Fruit fly (Drosophila melanogaster) whole organism, embryonic: ENCODE measurements around the gene Sclp.

ENCODE experiments used
- Ada2b ChIP-seq: fragments of 200-800 bp; sonication (Bioruptor generic); IDR thresholded peaks from 2 replicates; pipeline ENCODE4 v1.3.6; 2022; ENCODE audit warnings: missing biosample characterization, missing genetic modification characterization
- Atf3 ChIP-seq: fragments of 200-800 bp; sonication (Bioruptor generic); optimal IDR thresholded peaks from 3 replicates; lab custom pipeline; 2016; ENCODE audit warnings: missing biosample characterization, missing genetic modification characterization
- CG10147 ChIP-seq: fragments of 200-800 bp; sonication (Bioruptor generic); optimal IDR thresholded peaks from 2 replicates; lab custom pipeline; 2019; ENCODE audit warnings: missing biosample characterization, mild to moderate bottlenecking, missing genetic modification characterization, moderate library complexity
- CG10274 ChIP-seq: fragments of 200-800 bp; sonication (Bioruptor generic); optimal IDR thresholded peaks from 3 replicates; lab custom pipeline; 2017; ENCODE audit warnings: missing biosample characterization, mild to moderate bottlenecking, missing genetic modification characterization
- CG1233 ChIP-seq: fragments of 200-800 bp; sonication (Bioruptor generic); optimal IDR thresholded peaks from 4 replicates; lab custom pipeline; 2018; ENCODE audit warnings: missing biosample characterization, mild to moderate bottlenecking, missing genetic modification characterization
- CG14050 ChIP-seq: fragments of 200-800 bp; sonication (Bioruptor generic); IDR thresholded peaks from 3 replicates; pipeline ENCODE4 v1.3.6; 2022; ENCODE audit warnings: missing biosample characterization, missing genetic modification characterization
- CG15011 ChIP-seq: fragments of 200-800 bp; sonication (Bioruptor generic); optimal IDR thresholded peaks from 3 replicates; lab custom pipeline; 2018; ENCODE audit warnings: missing biosample characterization, mild to moderate bottlenecking, missing genetic modification characterization
- CG1603 ChIP-seq: fragments of 200-800 bp; sonication (Bioruptor generic); optimal IDR thresholded peaks from 2 replicates; lab custom pipeline; 2019; ENCODE audit warnings: missing biosample characterization, mild to moderate bottlenecking, missing genetic modification characterization, moderate library complexity
- CG17829 ChIP-seq: fragments of 200-800 bp; optimal IDR thresholded peaks from 2 replicates; lab custom pipeline; 2019; ENCODE audit warnings: missing biosample characterization, mild to moderate bottlenecking, missing genetic modification characterization, moderate library complexity
- CG30020 ChIP-seq: fragments of 200-800 bp; optimal IDR thresholded peaks from 2 replicates; lab custom pipeline; 2019; ENCODE audit warnings: missing biosample characterization, mild to moderate bottlenecking, missing genetic modification characterization, moderate library complexity
- CG30431 ChIP-seq: fragments of 200-800 bp; sonication (Bioruptor generic); optimal IDR thresholded peaks from 2 replicates; lab custom pipeline; 2017; ENCODE audit warnings: missing biosample characterization, missing genetic modification characterization
- CG32532 ChIP-seq: fragments of 200-800 bp; sonication (Bioruptor generic); IDR thresholded peaks from 2 replicates; pipeline ENCODE4 v1.3.6; 2022; ENCODE audit warnings: missing biosample characterization, missing genetic modification characterization
- CG3407 ChIP-seq: fragments of 200-800 bp; sonication (Bioruptor generic); optimal IDR thresholded peaks from 2 replicates; lab custom pipeline; 2018; ENCODE audit warnings: missing biosample characterization, mild to moderate bottlenecking, missing genetic modification characterization
- CG34376 ChIP-seq: fragments of 200-800 bp; sonication (Bioruptor generic); optimal IDR thresholded peaks from 2 replicates; lab custom pipeline; 2018; ENCODE audit warnings: missing biosample characterization, mild to moderate bottlenecking, missing genetic modification characterization
- CG3995 ChIP-seq: fragments of 200-800 bp; sonication (Bioruptor generic); optimal IDR thresholded peaks from 3 replicates; lab custom pipeline; 2016; ENCODE audit warnings: missing biosample characterization, missing genetic modification characterization
- CG4424 ChIP-seq: fragments of 200-800 bp; sonication (Bioruptor generic); optimal IDR thresholded peaks from 3 replicates; lab custom pipeline; 2016; ENCODE audit warnings: missing biosample characterization, missing genetic modification characterization
- CG6689 ChIP-seq: fragments of 200-800 bp; sonication (Bioruptor generic); IDR thresholded peaks from 2 replicates; pipeline ENCODE4 v1.3.6; 2022; ENCODE audit warnings: missing biosample characterization, missing genetic modification characterization
- CG7357 ChIP-seq: fragments of 200-800 bp; sonication (Bioruptor generic); IDR thresholded peaks from 3 replicates; pipeline ENCODE4 v1.3.6; 2022; ENCODE audit warnings: missing biosample characterization, missing genetic modification characterization
- CG7372 ChIP-seq: fragments of 200-800 bp; sonication (Bioruptor generic); IDR thresholded peaks from 2 replicates; pipeline ENCODE4 v1.3.6; 2022; ENCODE audit warnings: missing biosample characterization, missing genetic modification characterization
- CG7987 ChIP-seq: fragments of 200-800 bp; sonication (Bioruptor generic); optimal IDR thresholded peaks from 2 replicates; lab custom pipeline; 2018; ENCODE audit warnings: missing biosample characterization, mild to moderate bottlenecking, missing genetic modification characterization, moderate library complexity
- CG8281 ChIP-seq: fragments of 200-800 bp; sonication (Bioruptor generic); optimal IDR thresholded peaks from 2 replicates; lab custom pipeline; 2018; ENCODE audit warnings: missing biosample characterization, mild to moderate bottlenecking, missing genetic modification characterization, moderate library complexity
- CoRest ChIP-seq: fragments of 200-800 bp; sonication (Bioruptor generic); optimal IDR thresholded peaks from 3 replicates; lab custom pipeline; 2018; ENCODE audit warnings: missing biosample characterization, mild to moderate bottlenecking, missing genetic modification characterization, moderate library complexity
- Dll ChIP-seq: fragments of 200-800 bp; sonication (Bioruptor generic); IDR thresholded peaks from 4 replicates; pipeline ENCODE4 v1.3.6; 2022; ENCODE audit warnings: missing biosample characterization, missing genetic modification characterization; ENCODE audit not compliant: partially characterized antibody
- Hmx ChIP-seq: fragments of 200-800 bp; sonication (Bioruptor generic); optimal IDR thresholded peaks from 2 replicates; lab custom pipeline; 2016; ENCODE audit warnings: missing biosample characterization, missing genetic modification characterization
- Hr3 ChIP-seq: fragments of 200-800 bp; sonication (Bioruptor generic); optimal IDR thresholded peaks from 3 replicates; lab custom pipeline; 2016; ENCODE audit warnings: missing biosample characterization, missing genetic modification characterization
- Side ChIP-seq: fragments of 200-800 bp; sonication (Bioruptor generic); optimal IDR thresholded peaks from 2 replicates; lab custom pipeline; 2016; ENCODE audit warnings: missing biosample characterization, missing genetic modification characterization
- Ssrp ChIP-seq: fragments of 200-800 bp; sonication (Bioruptor generic); optimal IDR thresholded peaks from 2 replicates; lab custom pipeline; 2018; ENCODE audit warnings: missing biosample characterization, mild to moderate bottlenecking, missing genetic modification characterization, moderate library complexity
- Taf1 ChIP-seq: fragments of 200-800 bp; sonication (Bioruptor generic); IDR thresholded peaks from 2 replicates; pipeline ENCODE4 v1.3.6; 2022; ENCODE audit warnings: missing biosample characterization, missing genetic modification characterization
- aop ChIP-seq: fragments of 200-800 bp; sonication (Bioruptor generic); IDR thresholded peaks from 2 replicates; pipeline ENCODE4 v1.3.6; 2022; ENCODE audit warnings: missing biosample characterization, missing genetic modification characterization
- bigmax ChIP-seq: fragments of 200-800 bp; sonication (Bioruptor generic); optimal IDR thresholded peaks from 2 replicates; lab custom pipeline; 2018; ENCODE audit warnings: missing biosample characterization, mild to moderate bottlenecking, missing genetic modification characterization
- br ChIP-seq: fragments of >200 bp; optimal IDR thresholded peaks from 2 replicates; lab custom pipeline; 2017
- bsh ChIP-seq, 2 experiments: fragments of 200-800 bp; sonication (Bioruptor generic); optimal IDR thresholded peaks; 2 replicates each; lab custom pipeline; 2017 to 2018; ENCODE audit warnings: mild to moderate bottlenecking in 2 of 2, missing biosample characterization in 2 of 2, missing genetic modification characterization in 2 of 2, moderate library complexity in 1 of 2
- chif ChIP-seq, 2 experiments: fragments of 200-800 bp; sonication (Bioruptor generic); optimal IDR thresholded peaks; 3 replicates each; lab custom pipeline; 2016; ENCODE audit warnings: missing biosample characterization in 2 of 2, missing genetic modification characterization in 2 of 2
- chm ChIP-seq: fragments of 200-800 bp; sonication (Bioruptor generic); IDR thresholded peaks from 2 replicates; pipeline ENCODE4 v1.3.6; 2022; ENCODE audit warnings: missing biosample characterization, missing genetic modification characterization
- cwo ChIP-seq: fragments of 200-800 bp; sonication (Bioruptor generic); optimal IDR thresholded peaks from 3 replicates; lab custom pipeline; 2017; ENCODE audit warnings: missing biosample characterization, missing genetic modification characterization, mild to moderate bottlenecking, moderate library complexity, missing genetic modification reagents
- dmrt11E ChIP-seq: fragments of 200-800 bp; sonication (Bioruptor generic); optimal IDR thresholded peaks from 3 replicates; lab custom pipeline; 2018; ENCODE audit warnings: missing biosample characterization, mild to moderate bottlenecking, missing genetic modification characterization, moderate library complexity
- dysf ChIP-seq: fragments of 200-800 bp; sonication (Bioruptor generic); IDR thresholded peaks from 3 replicates; pipeline ENCODE4 v1.3.6; 2022; ENCODE audit warnings: missing biosample characterization, missing genetic modification characterization
- fru ChIP-seq: fragments of >200 bp; optimal IDR thresholded peaks from 2 replicates; lab custom pipeline; 2017
- gcm ChIP-seq: fragments of 200-800 bp; sonication (Bioruptor generic); optimal IDR thresholded peaks from 2 replicates; lab custom pipeline; 2019; ENCODE audit warnings: missing biosample characterization, mild to moderate bottlenecking, missing genetic modification characterization, moderate library complexity
- insv ChIP-seq, 2 experiments: fragments of 200-800 bp; sonication (Bioruptor generic); optimal IDR thresholded peaks; 3 replicates each; lab custom pipeline; 2016 to 2018; ENCODE audit warnings: missing biosample characterization in 2 of 2, missing genetic modification characterization in 2 of 2
- inv ChIP-seq: fragments of 200-800 bp; sonication (Bioruptor generic); IDR thresholded peaks from 2 replicates; pipeline ENCODE4 v1.3.6; 2022; ENCODE audit warnings: missing biosample characterization, missing genetic modification characterization; ENCODE audit not compliant: partially characterized antibody
- kah ChIP-seq: fragments of 200-800 bp; sonication (Bioruptor generic); optimal IDR thresholded peaks from 2 replicates; lab custom pipeline; 2018; ENCODE audit warnings: missing biosample characterization, mild to moderate bottlenecking, missing genetic modification characterization
- lov ChIP-seq, 2 experiments: fragments of 200-800 bp in 1 of 2; fragments of >200 bp in 1 of 2; sonication (Bioruptor generic) in 1 of 2; IDR thresholded peaks in 1 of 2; optimal IDR thresholded peaks in 1 of 2; 2 replicates in 1 of 2; 3 replicates in 1 of 2; pipeline versions ENCODE4 v1.3.6 to Lab custom; 2017 to 2022; ENCODE audit warnings: missing biosample characterization in 1 of 2, missing genetic modification characterization in 1 of 2
- oc ChIP-seq: fragments of 200-800 bp; sonication (Bioruptor generic); optimal IDR thresholded peaks from 2 replicates; lab custom pipeline; 2018; ENCODE audit warnings: missing biosample characterization, mild to moderate bottlenecking, missing genetic modification characterization, moderate library complexity
- prd ChIP-seq, 3 experiments: fragments of >200 bp in 2 of 3; fragments of 200-800 bp in 1 of 3; sonication (Bioruptor generic) in 1 of 3; optimal IDR thresholded peaks in 2 of 3; IDR thresholded peaks in 1 of 3; 2 replicates in 2 of 3; 3 replicates in 1 of 3; pipeline versions ENCODE4 v1.3.6 to Lab custom; 2017 to 2022; ENCODE audit warnings: missing biosample characterization in 1 of 3, missing genetic modification characterization in 1 of 3
- psq ChIP-seq: fragments of 200-800 bp; sonication (Bioruptor generic); optimal IDR thresholded peaks from 2 replicates; lab custom pipeline; 2017; ENCODE audit warnings: missing biosample characterization, missing genetic modification characterization
- row ChIP-seq: fragments of 200-800 bp; sonication (Bioruptor generic); IDR thresholded peaks from 3 replicates; pipeline ENCODE4 v1.3.6; 2022; ENCODE audit warnings: missing biosample characterization, missing genetic modification characterization
- sd ChIP-seq: fragments of 200-800 bp; sonication (Bioruptor generic); optimal IDR thresholded peaks from 3 replicates; lab custom pipeline; 2018; ENCODE audit warnings: missing biosample characterization, mild to moderate bottlenecking, missing genetic modification characterization, moderate library complexity
- trh ChIP-seq: fragments of 200-800 bp; sonication (Bioruptor generic); optimal IDR thresholded peaks from 2 replicates; lab custom pipeline; 2016; ENCODE audit warnings: missing biosample characterization, missing genetic modification characterization
- zfh1 ChIP-seq: fragments of 200-800 bp; sonication (Bioruptor generic); IDR thresholded peaks from 3 replicates; pipeline ENCODE4 v1.3.6; 2022; ENCODE audit warnings: missing biosample characterization, missing genetic modification characterization

Gene Sclp

DNA sequence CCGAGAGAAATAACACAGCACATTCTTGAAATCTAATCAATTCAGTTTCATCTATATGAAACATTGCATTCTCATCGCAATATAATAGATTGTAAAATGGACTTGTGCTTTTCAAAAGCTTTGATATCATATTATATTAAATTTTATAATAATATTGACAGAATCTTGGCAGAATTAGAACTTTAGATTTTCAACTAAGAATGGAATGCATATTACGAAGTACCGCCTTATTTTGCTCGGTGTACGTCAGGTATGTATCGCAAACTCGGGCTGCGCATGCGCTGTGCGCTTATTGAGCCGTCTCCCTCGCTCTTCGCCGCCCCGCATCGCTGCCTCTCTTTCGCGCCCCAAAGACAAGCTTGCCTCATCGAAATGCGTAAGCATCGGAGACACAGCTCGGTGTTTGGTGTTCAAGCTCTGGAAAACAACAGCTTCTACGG lies 9.3 kb downstream of the Sclp start (continued):
- TF ChIP-seq Dll (GFP tag; lab: Robert Waterston, UW) (no peak), row (GFP tag; lab: Robert Waterston, UW) (peak; percentile 91), dmrt11E (peak; percentile 96), prd (optimal IDR thresholded peaks at IDR 0.05; lab: Kevin White, UChicago) (no peak), prd (GFP tag; IDR thresholded peaks at IDR 0.05; lab: Robert Waterston, UW) (peak; percentile 91), CG3407 (GFP tag; lab: Kevin White, UChicago) (peak; percentile 82), CG32532 (GFP tag; lab: Robert Waterston, UW) (peak; percentile 89), fru (lab: Kevin White, UChicago) (no peak), CG6689 (GFP tag; lab: Robert Waterston, UW) (peak; percentile 95), CG30020 (peak; percentile 73), gcm (GFP tag; lab: Kevin White, UChicago) (peak; percentile 92), bsh (GFP tag; optimal IDR thresholded peaks at IDR 0.05; lab: Kevin White, UChicago) (peak; percentile 63 to 90), CG15011 (GFP tag; lab: Kevin White, UChicago) (peak; percentile 77), dysf (GFP tag; lab: Robert Waterston, UW) (peak; percentile 93), CG7372 (GFP tag; lab: Robert Waterston, UW) (peak; percentile 83), cwo (GFP tag; lab: Kevin White, UChicago) (peak; percentile 77), CG14050 (GFP tag; lab: Robert Waterston, UW) (peak; percentile 78), CG7987 (peak; percentile 61), aop (GFP tag; lab: Robert Waterston, UW) (0 out of 2 replicates have a peak, but pooled peaks have one; percentile 46), bigmax (GFP tag; lab: Kevin White, UChicago) (no peak), CG1603 (peak; percentile 13), CG1233 (GFP tag; lab: Kevin White, UChicago) (peak; percentile 89), Hmx (no peak), CG7357 (peak; percentile 87), inv (GFP tag; lab: Robert Waterston, UW) (no peak), sd (tag; lab: Kevin White, UChicago) (peak; percentile 99), psq (GFP tag; lab: Kevin White, UChicago) (peak; percentile 26), insv (GFP tag; optimal IDR thresholded peaks at IDR 0.05; lab: Kevin White, UChicago) (peak in 1 of 2 experiments; percentile 47), trh (peak; percentile 50), CG30431 (GFP tag; lab: Kevin White, UChicago) (peak; percentile 79), Taf1 (GFP tag; lab: Robert Waterston, UW) (peak; percentile 59; the same call in 1 of the 2 replicates), Side (GFP tag; lab: Kevin White, UChicago) (no peak), zfh1 (GFP tag; lab: Robert Waterston, UW) (peak; percentile 87), CG8281 (peak; percentile 80), br (lab: Kevin White, UChicago) (no peak), CoRest (tag; lab: Kevin White, UChicago) (peak; percentile 95), CG10147 (GFP tag; lab: Kevin White, UChicago) (peak; percentile 88), CG34376 (GFP tag; lab: Kevin White, UChicago) (peak; percentile 81), Ssrp (tag; lab: Kevin White, UChicago) (peak; percentile 93), oc (tag; lab: Kevin White, UChicago) (peak; percentile 89), Atf3 (GFP tag; lab: Kevin White, UChicago) (no peak), CG3995 (GFP tag; lab: Kevin White, UChicago) (peak; percentile 25), chm (GFP tag; lab: Robert Waterston, UW) (no peak), CG17829 (peak; percentile 95), chif (GFP tag; optimal IDR thresholded peaks at IDR 0.05; lab: Kevin White, UChicago) (peak in 1 of 2 experiments; percentile 3), lov (optimal IDR thresholded peaks at IDR 0.05; lab: Kevin White, UChicago) (no peak), lov (GFP tag; IDR thresholded peaks at IDR 0.05; lab: Robert Waterston, UW) (peak; percentile 59; the same call in 1 of the 3 replicates), Hr3 (peak; percentile 85), Ada2b (GFP tag; lab: Robert Waterston, UW) (peak; percentile 74), kah (peak; percentile 79), CG4424 (GFP tag; lab: Kevin White, UChicago) (peak; percentile 85), CG10274 (peak; percentile 64)
